Fruit fly (Drosophila melanogaster): Measurements from ENCODE around the gene CG15571.

CG15571 gene

DNA sequence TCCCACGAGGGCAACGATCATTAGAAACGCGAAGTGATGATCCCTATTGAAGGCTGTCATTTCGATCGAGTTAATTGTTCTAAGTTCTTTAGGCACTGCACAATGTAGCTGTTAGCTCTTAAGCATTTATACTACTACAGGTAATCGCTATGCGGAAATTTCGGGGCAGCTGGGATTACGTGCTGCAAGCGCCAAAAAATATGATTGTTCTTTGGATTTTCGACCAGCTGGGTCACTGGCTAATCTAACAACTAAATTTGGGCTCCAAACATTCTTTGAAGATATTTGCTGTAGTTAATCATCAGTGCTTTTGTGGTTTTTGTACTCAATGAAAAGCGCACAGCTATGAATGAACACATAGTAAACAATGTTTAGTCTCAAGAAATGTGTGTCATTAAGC lies at the start of gene CG15571:
Gene CG15571, minus strand, starts transcription at position 101 of the 400 bp plus-strand sequence.
- TF ChIP-seq CG9817 (tag; optimal IDR thresholded peaks at IDR 0.05), result no peak
- no peak for TF ChIP-seq NC2β (GFP tag; optimal IDR thresholded peaks at IDR 0.05)
- no peak for TF ChIP-seq Rfx (GFP tag; IDR thresholded peaks at IDR 0.05)

DNA sequence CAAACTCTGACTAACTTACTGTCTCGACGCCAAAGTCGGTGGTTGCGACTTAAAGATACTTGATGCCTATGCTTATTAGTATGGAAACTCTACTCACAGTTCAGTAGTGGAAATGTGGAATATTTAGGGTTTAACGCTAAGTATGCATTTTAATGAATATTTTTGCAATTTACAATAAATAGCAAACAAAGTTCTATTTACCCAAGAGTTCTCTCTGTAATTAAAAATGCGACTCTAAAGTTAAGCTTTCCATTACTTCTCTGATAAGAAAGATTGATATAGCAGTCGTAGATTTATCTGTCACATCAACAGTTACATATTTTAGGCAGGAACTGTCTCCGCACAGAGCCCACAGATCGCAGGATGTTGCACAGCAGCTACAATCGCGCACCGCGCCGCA lies 48.6 kb upstream of the CG15571 start, which contains the start of gene CG12691:
Gene CG12691, plus strand, starts transcription at position 301 of the 400 bp plus-strand sequence.
- peak; percentile 26 for TF ChIP-seq Med (GFP tag)
- TF ChIP-seq ham (GFP tag; IDR thresholded peaks at IDR 0.05), result no peak
- TF ChIP-seq vvl (GFP tag; IDR thresholded peaks at IDR 0.05), result no peak

DNA sequence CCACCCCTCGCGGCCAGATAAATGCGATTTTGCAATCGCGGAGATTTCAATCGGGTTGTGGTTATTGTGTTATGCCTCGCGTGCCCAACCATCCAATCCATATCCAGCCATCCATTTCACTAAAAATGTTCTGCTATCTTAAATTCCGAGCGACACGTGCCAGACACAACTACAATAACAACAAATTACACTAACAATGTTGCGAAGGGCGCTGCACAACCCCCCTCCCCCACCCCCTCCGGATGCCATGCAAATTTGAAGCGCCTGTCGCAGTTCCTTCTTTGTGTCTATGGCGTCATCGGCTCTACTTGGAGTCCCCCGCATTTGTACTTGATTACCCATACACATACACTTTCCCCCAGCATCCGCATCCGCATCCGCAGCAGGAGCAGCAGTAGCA lies 48.1 kb upstream of the CG15571 start:
- TF ChIP-seq Optix (GFP tag; IDR thresholded peaks at IDR 0.05) (no peak), abd-A (tag; optimal IDR thresholded peaks at IDR 0.05) (peak; percentile 23), Hey (tag; optimal IDR thresholded peaks at IDR 0.05) (peak; percentile 92), NK7.1 (GFP tag; optimal IDR thresholded peaks at IDR 0.05) (no peak), jigr1 (GFP tag; IDR thresholded peaks at IDR 0.05) (no peak), sim (GFP tag; IDR thresholded peaks at IDR 0.05) (no peak), CG3407 (GFP tag; optimal IDR thresholded peaks at IDR 0.05) (no peak), ssp (GFP tag; IDR thresholded peaks at IDR 0.05) (no peak), CG17385 (GFP tag; optimal IDR thresholded peaks at IDR 0.05) (no peak), Med (GFP tag) (peak; percentile 56), ro (GFP tag; IDR thresholded peaks at IDR 0.05) (no peak), CG7745 (tag; optimal IDR thresholded peaks at IDR 0.05) (no peak), vvl (GFP tag; IDR thresholded peaks at IDR 0.05) (no peak), CG6254 (GFP tag; optimal IDR thresholded peaks at IDR 0.05) (no peak)

DNA sequence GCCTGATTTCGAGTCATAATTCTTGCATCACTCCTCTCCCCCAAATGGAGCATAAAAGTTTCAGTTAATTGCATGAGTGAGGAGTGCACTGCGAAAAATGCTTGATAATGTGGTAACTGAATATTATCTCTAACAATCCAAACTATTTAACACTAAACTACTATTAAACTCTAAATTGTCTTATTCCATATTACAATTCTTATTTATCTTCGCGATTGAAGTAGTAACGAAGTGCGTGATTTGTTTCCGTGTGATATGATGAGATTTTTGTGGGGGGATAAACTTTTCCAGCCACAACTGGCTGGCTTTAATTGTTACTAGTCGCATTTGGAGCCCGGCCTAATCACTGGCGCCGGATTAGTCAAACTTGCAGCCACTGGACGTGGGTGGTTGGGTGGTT lies 47.1 kb upstream of the CG15571 start:
- TF ChIP-seq Six4 (GFP tag; optimal IDR thresholded peaks at IDR 0.05) (no peak), CG32532 (GFP tag; IDR thresholded peaks at IDR 0.05) (no peak), dmrt99B (tag; optimal IDR thresholded peaks at IDR 0.05) (peak; percentile 38), CG17829 (tag; optimal IDR thresholded peaks at IDR 0.05) (no peak), BEAF-32 (GFP tag; optimal IDR thresholded peaks at IDR 0.05) (no peak), gsb-n (tag; optimal IDR thresholded peaks at IDR 0.05) (no peak), CG2678 (tag; optimal IDR thresholded peaks at IDR 0.05) (peak; percentile 5), Vsx1 (GFP tag; optimal IDR thresholded peaks at IDR 0.05) (no peak), Med (GFP tag) (peak; percentile 61), maf-S (GFP tag; optimal IDR thresholded peaks at IDR 0.05) (no peak), CG43689 (GFP tag; IDR thresholded peaks at IDR 0.05) (no peak), CG17912 (GFP tag; optimal IDR thresholded peaks at IDR 0.05) (no peak), Ptx1 (GFP tag; IDR thresholded peaks at IDR 0.05) (0 out of 2 replicates have a peak, but pooled peaks have one; percentile 23), MTF-1 (GFP tag; optimal IDR thresholded peaks at IDR 0.05; ENCODE audit: borderline replicate concordance) (no peak), CG8290 (GFP tag; optimal IDR thresholded peaks at IDR 0.05) (no peak), CG8290 (tag; optimal IDR thresholded peaks at IDR 0.05) (peak in 1 of 2 experiments; percentile 25), Hey (tag; optimal IDR thresholded peaks at IDR 0.05) (no peak), CG7928 (GFP tag; optimal IDR thresholded peaks at IDR 0.05) (no peak), CG17361 (GFP tag; IDR thresholded peaks at IDR 0.05) (no peak), sug (tag; optimal IDR thresholded peaks at IDR 0.05) (no peak), CG8924 (tag; optimal IDR thresholded peaks at IDR 0.05) (no peak), ash1 (GFP tag; optimal IDR thresholded peaks at IDR 0.05) (no peak), sens-2 (GFP tag; IDR thresholded peaks at IDR 0.05) (no peak), pita (GFP tag; optimal IDR thresholded peaks at IDR 0.05) (no peak), unpg (GFP tag; optimal IDR thresholded peaks at IDR 0.05) (peak; percentile 12), Kr (GFP tag; optimal IDR thresholded peaks at IDR 0.05) (no peak), CG4854 (GFP tag; optimal IDR thresholded peaks at IDR 0.05) (no peak), Opbp (GFP tag; IDR thresholded peaks at IDR 0.05; ENCODE audit: partially characterized antibody) (no peak), gem (tag; optimal IDR thresholded peaks at IDR 0.05) (peak; percentile 39), CG13296 (GFP tag; optimal IDR thresholded peaks at IDR 0.05) (no peak), ro (GFP tag; IDR thresholded peaks at IDR 0.05) (no peak), Hr3 (GFP tag; optimal IDR thresholded peaks at IDR 0.05) (no peak)

All from whole organism, embryonic.